Fruit fly (Drosophila melanogaster) whole organism, embryonic: ENCODE results near the gene CAHbeta.
A peak's percentile ranks its signal among the peaks of the same experiment; 100 is the strongest.

Source experiments
- Ada2b ChIP-seq: fragments of 200-800 bp; sonication (Bioruptor generic); IDR thresholded peaks from 2 replicates; pipeline ENCODE4 v1.3.6; 2022; ENCODE audit warnings: missing biosample characterization, missing genetic modification characterization
- Atf-2 ChIP-seq: fragments of 200-800 bp; sonication (Bioruptor generic); optimal IDR thresholded peaks from 2 replicates; lab custom pipeline; 2016; ENCODE audit warnings: missing biosample characterization, missing genetic modification characterization
- B-H1 ChIP-seq: fragments of 200-800 bp; sonication (Bioruptor generic); IDR thresholded peaks from 3 replicates; pipeline ENCODE4 v1.3.6; 2022; ENCODE audit warnings: missing biosample characterization, missing genetic modification characterization
- B-H2 ChIP-seq: fragments of 200-800 bp; sonication (Bioruptor generic); optimal IDR thresholded peaks from 2 replicates; lab custom pipeline; 2018; ENCODE audit warnings: missing biosample characterization, mild to moderate bottlenecking, missing genetic modification characterization
- CG10462 ChIP-seq: fragments of 200-800 bp; sonication (Bioruptor generic); optimal IDR thresholded peaks from 2 replicates; lab custom pipeline; 2016; ENCODE audit warnings: missing biosample characterization, missing genetic modification characterization
- CG10565 ChIP-seq: fragments of 200-800 bp; sonication (Bioruptor generic); optimal IDR thresholded peaks from 3 replicates; lab custom pipeline; 2016; ENCODE audit warnings: missing biosample characterization, mild to moderate bottlenecking, missing genetic modification characterization
- CG10959 ChIP-seq: fragments of 200-800 bp; sonication (Bioruptor generic); IDR thresholded peaks from 2 replicates; pipeline ENCODE4 v1.3.6; 2022; ENCODE audit warnings: missing biosample characterization, missing genetic modification characterization
- CG1529 ChIP-seq: fragments of 200-800 bp; sonication (Bioruptor generic); optimal IDR thresholded peaks from 3 replicates; lab custom pipeline; 2018; ENCODE audit warnings: missing biosample characterization, missing genetic modification characterization
- CG17328 ChIP-seq: fragments of 200-800 bp; sonication (Bioruptor generic); IDR thresholded peaks from 2 replicates; pipeline ENCODE4 v1.3.6; 2022; ENCODE audit warnings: missing biosample characterization, missing genetic modification characterization
- CG18619 ChIP-seq: fragments of 200-800 bp; sonication (Bioruptor generic); optimal IDR thresholded peaks from 3 replicates; lab custom pipeline; 2017; ENCODE audit warnings: missing biosample characterization, mild to moderate bottlenecking, missing genetic modification characterization
- CG2120 ChIP-seq: fragments of 200-800 bp; sonication (Bioruptor generic); optimal IDR thresholded peaks from 3 replicates; lab custom pipeline; 2016; ENCODE audit warnings: missing biosample characterization, missing genetic modification characterization
- CG32772 ChIP-seq: fragments of 200-800 bp; sonication (Bioruptor generic); IDR thresholded peaks from 2 replicates; pipeline ENCODE4 v1.3.6; 2022; ENCODE audit warnings: missing biosample characterization, missing genetic modification characterization
- CG33213 ChIP-seq: fragments of 200-800 bp; sonication (Bioruptor generic); optimal IDR thresholded peaks from 3 replicates; lab custom pipeline; 2016; ENCODE audit warnings: missing biosample characterization, missing genetic modification characterization
- CG34376 ChIP-seq: fragments of 200-800 bp; sonication (Bioruptor generic); optimal IDR thresholded peaks from 2 replicates; lab custom pipeline; 2018; ENCODE audit warnings: missing biosample characterization, mild to moderate bottlenecking, missing genetic modification characterization
- CG4282 ChIP-seq: fragments of 200-800 bp; sonication (Bioruptor generic); optimal IDR thresholded peaks from 2 replicates; lab custom pipeline; 2016; ENCODE audit warnings: missing biosample characterization, missing genetic modification characterization
- CG4328 ChIP-seq: fragments of 200-800 bp; sonication (Bioruptor generic); optimal IDR thresholded peaks from 3 replicates; lab custom pipeline; 2017; ENCODE audit warnings: missing biosample characterization, missing genetic modification reagents, missing genetic modification characterization
- CG6654 ChIP-seq: fragments of 200-800 bp; sonication (Bioruptor generic); optimal IDR thresholded peaks from 2 replicates; lab custom pipeline; 2017; ENCODE audit warnings: missing biosample characterization, mild to moderate bottlenecking, missing genetic modification characterization
- CG6791 ChIP-seq: fragments of 200-800 bp; sonication (Bioruptor generic); IDR thresholded peaks from 3 replicates; pipeline ENCODE4 v1.3.6; 2022; ENCODE audit warnings: missing biosample characterization, missing genetic modification characterization; ENCODE audit not compliant: partially characterized antibody
- CG8765 ChIP-seq: fragments of 200-800 bp; sonication (Bioruptor generic); IDR thresholded peaks from 2 replicates; pipeline ENCODE4 v1.3.6; 2022; ENCODE audit warnings: missing biosample characterization, missing genetic modification characterization
- CHES-1-like ChIP-seq: fragments of 200-800 bp; sonication (Bioruptor generic); optimal IDR thresholded peaks from 2 replicates; lab custom pipeline; 2016; ENCODE audit warnings: missing biosample characterization, missing genetic modification characterization
- CoRest ChIP-seq: fragments of 200-800 bp; sonication (Bioruptor generic); optimal IDR thresholded peaks from 3 replicates; lab custom pipeline; 2018; ENCODE audit warnings: missing biosample characterization, mild to moderate bottlenecking, missing genetic modification characterization, moderate library complexity
- D ChIP-seq, 2 experiments: fragments of 200-800 bp in 1 of 2; fragments of >200 bp in 1 of 2; sonication (Bioruptor generic) in 1 of 2; optimal IDR thresholded peaks; 2 replicates in 1 of 2; 3 replicates in 1 of 2; lab custom pipeline; 2017; ENCODE audit warnings: mild to moderate bottlenecking in 1 of 2, missing biosample characterization in 1 of 2, missing genetic modification characterization in 1 of 2, missing genetic modification reagents in 1 of 2
- Deaf1 ChIP-seq: fragments of 200-800 bp; optimal IDR thresholded peaks from 3 replicates; lab custom pipeline; 2019; ENCODE audit warnings: missing biosample characterization, mild to moderate bottlenecking, missing genetic modification characterization, moderate library complexity
- Doc2 ChIP-seq: fragments of 200-800 bp; sonication (Bioruptor generic); IDR thresholded peaks from 2 replicates; pipeline ENCODE4 v1.3.6; 2022; ENCODE audit warnings: missing biosample characterization, missing genetic modification characterization
- Fer2 ChIP-seq: fragments of 200-800 bp; sonication (Bioruptor generic); optimal IDR thresholded peaks from 2 replicates; lab custom pipeline; 2018; ENCODE audit warnings: missing biosample characterization, mild to moderate bottlenecking, missing genetic modification characterization, moderate library complexity
- Hr39 ChIP-seq: fragments of >200 bp; optimal IDR thresholded peaks from 2 replicates; lab custom pipeline; 2017
- Hsf ChIP-seq: fragments of 200-800 bp; sonication (Bioruptor generic); optimal IDR thresholded peaks from 3 replicates; lab custom pipeline; 2016; ENCODE audit warnings: missing biosample characterization, missing genetic modification characterization
- MBD-R2 ChIP-seq: fragments of 200-800 bp; sonication (Bioruptor generic); IDR thresholded peaks from 2 replicates; pipeline ENCODE4 v1.3.6; 2022; ENCODE audit warnings: missing biosample characterization, missing genetic modification characterization
- NFAT ChIP-seq: fragments of 200-800 bp; sonication (Bioruptor generic); IDR thresholded peaks from 2 replicates; pipeline ENCODE4 v1.3.6; 2022; ENCODE audit warnings: missing biosample characterization, missing genetic modification characterization
- NK7.1 ChIP-seq: fragments of 200-800 bp; sonication (Bioruptor generic); optimal IDR thresholded peaks from 3 replicates; lab custom pipeline; 2016; ENCODE audit warnings: missing biosample characterization, missing genetic modification characterization
- Nf-YC ChIP-seq: fragments of 200-800 bp; optimal IDR thresholded peaks from 3 replicates; lab custom pipeline; 2019; ENCODE audit warnings: missing biosample characterization, mild to moderate bottlenecking, missing genetic modification characterization, moderate library complexity
- Opbp ChIP-seq: fragments of 200-800 bp; sonication (Bioruptor generic); IDR thresholded peaks from 3 replicates; pipeline ENCODE4 v1.3.6; 2022; ENCODE audit warnings: missing biosample characterization, missing genetic modification characterization; ENCODE audit not compliant: partially characterized antibody
- PHDP ChIP-seq: fragments of 200-800 bp; sonication (Bioruptor generic); optimal IDR thresholded peaks from 3 replicates; lab custom pipeline; 2018; ENCODE audit warnings: missing biosample characterization, mild to moderate bottlenecking, missing genetic modification characterization, moderate library complexity
- Pdp1 ChIP-seq, 2 experiments: fragments of 200-800 bp; sonication (Bioruptor generic); optimal IDR thresholded peaks; 3 replicates each; lab custom pipeline; 2016; ENCODE audit warnings: missing biosample characterization in 2 of 2, missing genetic modification characterization in 2 of 2, mild to moderate bottlenecking in 1 of 2, moderate library complexity in 1 of 2
- Ptx1 ChIP-seq: fragments of 200-800 bp; sonication (Bioruptor generic); IDR thresholded peaks from 2 replicates; pipeline ENCODE4 v1.3.6; 2022; ENCODE audit warnings: missing biosample characterization, missing genetic modification characterization
- Rx ChIP-seq: fragments of 200-800 bp; sonication (Bioruptor generic); IDR thresholded peaks from 2 replicates; pipeline ENCODE4 v1.3.6; 2022; ENCODE audit warnings: missing biosample characterization, missing genetic modification characterization
- Spps ChIP-seq: fragments of 200-800 bp; sonication (Bioruptor generic); optimal IDR thresholded peaks from 2 replicates; lab custom pipeline; 2018; ENCODE audit warnings: missing biosample characterization, mild to moderate bottlenecking, missing genetic modification characterization
- Trl ChIP-seq, 3 experiments: fragments of >200 bp in 2 of 3; fragments of 200-800 bp in 1 of 3; sonication (Bioruptor generic) in 1 of 3; optimal IDR thresholded peaks; 2 replicates in 1 of 3; 3 replicates in 2 of 3; lab custom pipeline; 2016 to 2017; ENCODE audit warnings: missing biosample characterization in 1 of 3, missing genetic modification characterization in 1 of 3
- ase ChIP-seq: fragments of 200-800 bp; sonication (Bioruptor generic); IDR thresholded peaks from 3 replicates; pipeline ENCODE4 v1.3.6; 2022; ENCODE audit warnings: missing biosample characterization, missing genetic modification characterization
- bbx ChIP-seq: fragments of 200-800 bp; sonication (Bioruptor generic); IDR thresholded peaks from 2 replicates; pipeline ENCODE4 v1.3.6; 2022; ENCODE audit warnings: missing biosample characterization, missing genetic modification characterization; ENCODE audit not compliant: partially characterized antibody
- chinmo ChIP-seq: fragments of 200-800 bp; sonication (Bioruptor generic); IDR thresholded peaks from 4 replicates; pipeline ENCODE4 v1.3.6; 2022; ENCODE audit warnings: missing biosample characterization, missing genetic modification characterization; ENCODE audit not compliant: partially characterized antibody
- fu2 ChIP-seq: fragments of 200-800 bp; sonication (Bioruptor generic); optimal IDR thresholded peaks from 2 replicates; lab custom pipeline; 2016; ENCODE audit warnings: missing biosample characterization, missing genetic modification characterization
- gcm2 ChIP-seq: fragments of 200-800 bp; sonication (Bioruptor generic); optimal IDR thresholded peaks from 2 replicates; lab custom pipeline; 2016; ENCODE audit warnings: missing biosample characterization, missing genetic modification characterization
- kah ChIP-seq: fragments of 200-800 bp; sonication (Bioruptor generic); optimal IDR thresholded peaks from 2 replicates; lab custom pipeline; 2018; ENCODE audit warnings: missing biosample characterization, mild to moderate bottlenecking, missing genetic modification characterization
- lov ChIP-seq, 2 experiments: fragments of 200-800 bp in 1 of 2; fragments of >200 bp in 1 of 2; sonication (Bioruptor generic) in 1 of 2; IDR thresholded peaks in 1 of 2; optimal IDR thresholded peaks in 1 of 2; 2 replicates in 1 of 2; 3 replicates in 1 of 2; pipeline versions ENCODE4 v1.3.6 to Lab custom; 2017 to 2022; ENCODE audit warnings: missing biosample characterization in 1 of 2, missing genetic modification characterization in 1 of 2
- pita ChIP-seq: fragments of 200-800 bp; sonication (Bioruptor generic); optimal IDR thresholded peaks from 2 replicates; lab custom pipeline; 2017; ENCODE audit warnings: missing biosample characterization, mild to moderate bottlenecking, missing genetic modification characterization
- ro ChIP-seq: fragments of 200-800 bp; sonication (Bioruptor generic); IDR thresholded peaks from 2 replicates; pipeline ENCODE4 v1.3.6; 2022; ENCODE audit warnings: missing biosample characterization, missing genetic modification characterization
- run ChIP-seq: fragments of 200-800 bp; sonication (Bioruptor generic); optimal IDR thresholded peaks from 3 replicates; lab custom pipeline; 2018; ENCODE audit warnings: missing biosample characterization, mild to moderate bottlenecking, missing genetic modification characterization
- sr ChIP-seq: fragments of 200-800 bp; sonication (Bioruptor generic); IDR thresholded peaks from 3 replicates; pipeline ENCODE4 v1.3.6; 2022; ENCODE audit warnings: missing biosample characterization, missing genetic modification characterization
- tgo ChIP-seq: fragments of 200-800 bp; sonication (Bioruptor generic); IDR thresholded peaks from 3 replicates; pipeline ENCODE4 v1.3.6; 2022; ENCODE audit warnings: missing biosample characterization, missing genetic modification characterization
- wek ChIP-seq: fragments of 200-800 bp; sonication (Bioruptor generic); optimal IDR thresholded peaks from 3 replicates; lab custom pipeline; 2018; ENCODE audit warnings: missing biosample characterization, mild to moderate bottlenecking, missing genetic modification characterization, moderate library complexity

CAHbeta gene

dm6 chr3R:8978768-8979167, 1.9 kb upstream of the CAHbeta start (continued):
- TF ChIP-seq Deaf1 (tag; lab: Kevin White, UChicago) (no peak), Opbp (GFP tag; lab: Robert Waterston, UW) (no peak), Fer2 (tag; lab: Kevin White, UChicago) (no peak), CG6654 (GFP tag; lab: Kevin White, UChicago) (no peak), Trl (optimal IDR thresholded peaks at IDR 0.05; lab: Kevin White, UChicago) (no peak), Trl (GFP tag; optimal IDR thresholded peaks at IDR 0.05; lab: Kevin White, UChicago) (no peak), CG32772 (GFP tag; lab: Robert Waterston, UW) (peak; percentile 16; the same call in 1 of the 2 replicates), kah (GFP tag; lab: Kevin White, UChicago) (no peak), CG17328 (peak; percentile 52; the same call in 1 of the 2 replicates), lov (optimal IDR thresholded peaks at IDR 0.05; lab: Kevin White, UChicago) (no peak), lov (GFP tag; IDR thresholded peaks at IDR 0.05; lab: Robert Waterston, UW) (no peak), CG4328 (GFP tag; lab: Kevin White, UChicago) (no peak), ase (GFP tag; lab: Robert Waterston, UW) (peak; percentile 23; the same call in 1 of the 3 replicates), Spps (tag; lab: Kevin White, UChicago) (no peak), Ada2b (GFP tag; lab: Robert Waterston, UW) (no peak), chinmo (no peak), CG10565 (no peak), CG1529 (GFP tag; lab: Kevin White, UChicago) (no peak), CG6791 (no peak), Rx (GFP tag; lab: Robert Waterston, UW) (no peak), pita (GFP tag; lab: Kevin White, UChicago) (no peak), CHES-1-like (no peak), fu2 (GFP tag; lab: Kevin White, UChicago) (no peak), ro (GFP tag; lab: Robert Waterston, UW) (no peak), bbx (GFP tag; lab: Robert Waterston, UW) (no peak), wek (no peak), Pdp1 (GFP tag; optimal IDR thresholded peaks at IDR 0.05; lab: Kevin White, UChicago) (no peak), CoRest (tag; lab: Kevin White, UChicago) (peak; percentile 54), Hr39 (lab: Kevin White, UChicago) (no peak), CG8765 (GFP tag; lab: Robert Waterston, UW) (no peak), run (tag; lab: Kevin White, UChicago) (no peak), CG2120 (GFP tag; lab: Kevin White, UChicago) (no peak), NK7.1 (GFP tag; lab: Kevin White, UChicago) (no peak), MBD-R2 (no peak), CG4282 (no peak), CG18619 (no peak), gcm2 (GFP tag; lab: Kevin White, UChicago) (no peak), sr (no peak), CG10959 (GFP tag; lab: Robert Waterston, UW) (no peak), D (optimal IDR thresholded peaks at IDR 0.05; lab: Kevin White, UChicago) (no peak), D (GFP tag; optimal IDR thresholded peaks at IDR 0.05; lab: Kevin White, UChicago) (peak; percentile 50), PHDP (tag; lab: Kevin White, UChicago) (peak; percentile 50), B-H1 (peak; percentile 24; the same call in 1 of the 3 replicates), CG10462 (GFP tag; lab: Kevin White, UChicago) (no peak), tgo (peak; percentile 70), Hsf (GFP tag; lab: Kevin White, UChicago) (no peak), CG33213 (GFP tag; lab: Kevin White, UChicago) (no peak), Nf-YC (tag; lab: Kevin White, UChicago) (no peak), B-H2 (no peak), CG34376 (GFP tag; lab: Kevin White, UChicago) (no peak), NFAT (GFP tag; lab: Robert Waterston, UW) (no peak), Atf-2 (no peak), Ptx1 (GFP tag; lab: Robert Waterston, UW) (peak; percentile 35; the same call in 1 of the 2 replicates), Doc2 (GFP tag; lab: Robert Waterston, UW) (no peak)
